Fruit fly (Drosophila melanogaster) whole organism, pupa: Measurements from ENCODE around the gene promL.

Experiments
- CG10348 ChIP-seq: fragments of 200-800 bp; sonication (Bioruptor generic); IDR thresholded peaks from 2 replicates; pipeline ENCODE4 v1.3.6; 2022; ENCODE audit warnings: missing biosample characterization, missing genetic modification characterization
- CG12605 ChIP-seq: fragments of 200-800 bp; sonication (Bioruptor generic); IDR thresholded peaks from 2 replicates; pipeline ENCODE4 v1.3.6; 2022; ENCODE audit warnings: missing biosample characterization, missing genetic modification characterization
- CG14655 ChIP-seq: fragments of 200-800 bp; sonication (Bioruptor generic); optimal IDR thresholded peaks from 3 replicates; lab custom pipeline; 2017; ENCODE audit warnings: mild to moderate bottlenecking, missing biosample characterization, missing genetic modification reagents, missing genetic modification characterization
- CG17806 ChIP-seq: fragments of 200-800 bp; sonication (Bioruptor generic); optimal IDR thresholded peaks from 2 replicates; lab custom pipeline; 2018; ENCODE audit warnings: missing biosample characterization, mild to moderate bottlenecking, missing genetic modification characterization, moderate library complexity
- CG34367 ChIP-seq: fragments of 200-800 bp; sonication (Bioruptor generic); optimal IDR thresholded peaks from 2 replicates; lab custom pipeline; 2018; ENCODE audit warnings: missing biosample characterization, mild to moderate bottlenecking, missing genetic modification characterization
- CG8159 ChIP-seq: fragments of 200-800 bp; sonication (Bioruptor generic); optimal IDR thresholded peaks from 3 replicates; lab custom pipeline; 2018; ENCODE audit warnings: missing biosample characterization, mild to moderate bottlenecking, missing genetic modification characterization, moderate library complexity
- CG8301 ChIP-seq: fragments of 200-800 bp; sonication (Bioruptor generic); optimal IDR thresholded peaks from 2 replicates; lab custom pipeline; 2018; ENCODE audit warnings: missing biosample characterization, mild to moderate bottlenecking, missing genetic modification characterization
- CG9948 ChIP-seq: fragments of 200-800 bp; sonication (Bioruptor generic); optimal IDR thresholded peaks from 2 replicates; lab custom pipeline; 2018; ENCODE audit warnings: missing biosample characterization, mild to moderate bottlenecking, missing genetic modification characterization, moderate library complexity
- EcR ChIP-seq: fragments of 200-800 bp; sonication (Bioruptor generic); optimal IDR thresholded peaks from 3 replicates; lab custom pipeline; 2019; ENCODE audit warnings: missing biosample characterization, missing genetic modification characterization, mild to moderate bottlenecking, moderate library complexity, missing genetic modification reagents
- Ets98B ChIP-seq: fragments of 200-800 bp; sonication (Bioruptor generic); IDR thresholded peaks from 2 replicates; pipeline ENCODE4 v1.3.6; 2022; ENCODE audit warnings: missing biosample characterization, missing genetic modification characterization
- Snoo ChIP-seq: fragments of 200-800 bp; sonication (Bioruptor generic); optimal IDR thresholded peaks from 3 replicates; lab custom pipeline; 2017; ENCODE audit warnings: missing biosample characterization, mild to moderate bottlenecking, missing genetic modification characterization, inconsistent platforms
- fd96Ca ChIP-seq: fragments of 200-800 bp; sonication (Bioruptor generic); IDR thresholded peaks from 3 replicates; pipeline ENCODE4 v1.3.6; 2022; ENCODE audit warnings: missing biosample characterization, missing genetic modification characterization
- gl ChIP-seq: fragments of 200-800 bp; sonication (Bioruptor generic); optimal IDR thresholded peaks from 2 replicates; lab custom pipeline; 2018; ENCODE audit warnings: missing biosample characterization, mild to moderate bottlenecking, missing genetic modification characterization

dm6 chr3L:3101157-3101556 lies 26.4 kb downstream of the promL start:
- TF ChIP-seq CG14655 (GFP tag; lab: Kevin White, UChicago) = no peak
- TF ChIP-seq CG10348 (GFP tag; lab: Robert Waterston, UW) = no peak
- no peak for TF ChIP-seq fd96Ca (GFP tag; lab: Robert Waterston, UW)
- TF ChIP-seq gl (tag; lab: Kevin White, UChicago) = peak; percentile 6
- no peak for TF ChIP-seq CG9948 (tag; lab: Kevin White, UChicago)
- peak; percentile 1 for TF ChIP-seq CG34367 (tag; lab: Kevin White, UChicago)
- peak; percentile 96 for TF ChIP-seq EcR
- no peak for TF ChIP-seq Snoo
- no peak for TF ChIP-seq CG17806 (tag; lab: Kevin White, UChicago)
- TF ChIP-seq CG12605 (GFP tag; lab: Robert Waterston, UW) = no peak
- no peak for TF ChIP-seq CG8159 (tag; lab: Kevin White, UChicago)
- TF ChIP-seq CG8301 = no peak
- TF ChIP-seq Ets98B (GFP tag; lab: Robert Waterston, UW) = no peak
